Worm (Caenorhabditis elegans): ENCODE data around the gene daf-4.

The daf-4 gene

DNA sequence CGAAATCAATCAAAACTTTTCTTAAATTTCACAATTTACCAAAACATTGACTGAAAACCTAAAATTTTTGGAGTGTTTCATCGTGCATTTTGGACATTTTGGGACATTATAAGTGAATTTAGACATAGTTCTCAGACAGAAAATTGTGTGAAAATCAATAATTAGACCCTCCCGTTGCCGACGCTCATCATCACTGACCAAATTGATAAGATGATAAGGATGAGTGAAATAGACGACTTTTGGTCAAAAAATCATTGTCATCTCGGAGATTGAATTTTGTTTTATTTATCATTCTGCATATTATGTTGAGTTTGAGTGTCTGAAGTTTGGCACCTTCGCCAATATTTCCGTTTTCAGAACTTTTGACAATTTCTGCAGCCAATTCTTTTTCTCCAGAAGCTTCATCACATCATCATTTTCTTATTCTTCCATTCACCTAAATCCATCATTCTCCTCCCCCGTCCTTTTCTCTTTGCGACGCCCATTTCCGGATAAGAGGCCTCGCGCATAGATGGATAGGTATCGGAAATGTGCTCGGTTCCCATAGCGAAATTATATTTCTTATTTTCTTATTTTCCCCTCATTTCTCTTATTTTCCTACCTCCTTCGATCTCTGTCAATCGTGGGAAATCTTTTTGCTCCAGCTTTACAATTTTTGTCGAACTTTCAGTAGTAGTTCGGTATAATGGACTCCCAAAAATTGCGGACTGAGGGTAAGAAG, 13.2 kb upstream of the daf-4 start, which contains the start of gene bas-1:
Gene bas-1 (plus strand): TSS at position 671 of the 721 bp plus-strand sequence.
- TF ChIP-seq egl-27 (tag; optimal IDR thresholded peaks at IDR 0.05) (no peak), elt-3 (tag; optimal IDR thresholded peaks at IDR 0.05) (peak in 1 of 6 experiments; percentile 10)

ce11 chrIII:5614648-5615047, 10.3 kb upstream of the daf-4 start, which contains the start of gene basl-1:
Gene basl-1 (plus strand): TSS chrIII:5614948.
- TF ChIP-seq pqm-1 (tag; optimal IDR thresholded peaks at IDR 0.05): no peak
- no peak for TF ChIP-seq vab-15 (tag; optimal IDR thresholded peaks at IDR 0.05)
- no peak for TF ChIP-seq tbx-2 (tag; optimal IDR thresholded peaks at IDR 0.05)
- no peak for TF ChIP-seq elt-2 (tag; optimal IDR thresholded peaks at IDR 0.05)
- TF ChIP-seq lin-15B (tag; optimal IDR thresholded peaks at IDR 0.05): no peak
- TF ChIP-seq fkh-4 (tag; optimal IDR thresholded peaks at IDR 0.05; ENCODE audit: borderline replicate concordance): no peak
- TF ChIP-seq nhr-28 (tag; optimal IDR thresholded peaks at IDR 0.05): no peak
- no peak for TF ChIP-seq lin-35 (GFP tag; optimal IDR thresholded peaks at IDR 0.05)
- TF ChIP-seq isw-1 (GFP tag; IDR thresholded peaks at IDR 0.05): no peak
- TF ChIP-seq efl-3 (GFP tag; optimal IDR thresholded peaks at IDR 0.05): no peak
- no peak for TF ChIP-seq egl-27 (tag; optimal IDR thresholded peaks at IDR 0.05)
- TF ChIP-seq skn-1 (tag; optimal IDR thresholded peaks at IDR 0.05): no peak
- no peak for TF ChIP-seq mef-2 (tag; optimal IDR thresholded peaks at IDR 0.05)

- TF ChIP-seq ama-1 (optimal IDR thresholded peaks at IDR 0.05) (no peak), swsn-7 (tag; optimal IDR thresholded peaks at IDR 0.05) (no peak), nhr-20 (tag; optimal IDR thresholded peaks at IDR 0.05) (no peak)
These were observed 9.3 kb upstream of the daf-4 start for ce11 chrIII:5615675-5616074.

ce11 chrIII:5620186-5620585, 4.7 kb upstream of the daf-4 start:
- TF ChIP-seq lin-14 (GFP tag; optimal IDR thresholded peaks at IDR 0.05) (peak; percentile 15), unc-86 (tag; optimal IDR thresholded peaks at IDR 0.05) (no peak), ztf-4 (tag; optimal IDR thresholded peaks at IDR 0.05) (no peak), C34B4.2 (tag; optimal IDR thresholded peaks at IDR 0.05) (no peak), nhr-85 (tag) (peak; percentile 80), hpl-2 (GFP tag; optimal IDR thresholded peaks at IDR 0.05) (no peak), vab-15 (tag; optimal IDR thresholded peaks at IDR 0.05) (no peak), blmp-1 (tag; optimal IDR thresholded peaks at IDR 0.05) (peak; percentile 95), nhr-84 (tag; optimal IDR thresholded peaks at IDR 0.05) (no peak), pqm-1 (tag; optimal IDR thresholded peaks at IDR 0.05) (no peak), fos-1 (tag; optimal IDR thresholded peaks at IDR 0.05) (no peak), ceh-63 (GFP tag; optimal IDR thresholded peaks at IDR 0.05) (no peak)

DNA sequence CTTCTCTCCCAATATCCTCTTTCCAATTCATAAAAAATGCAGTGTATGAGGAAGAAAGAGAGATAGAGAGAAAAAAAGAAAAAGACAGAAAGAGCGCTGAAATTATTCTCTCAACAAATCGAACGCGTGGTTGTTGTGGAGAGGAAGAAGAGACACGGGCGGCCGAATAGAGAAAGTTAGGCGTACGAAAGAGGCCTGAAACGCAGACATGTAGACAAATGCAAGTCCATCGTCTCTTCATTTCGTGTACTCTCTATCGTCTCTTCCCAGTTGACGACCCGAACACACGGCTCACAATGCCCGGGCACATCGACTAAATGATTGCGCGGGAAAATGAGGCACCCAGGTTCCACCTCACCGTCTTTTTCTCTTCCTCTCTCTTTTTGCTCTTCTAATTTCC, 3.7 kb upstream of the daf-4 start:
- TF ChIP-seq ztf-4 (tag; optimal IDR thresholded peaks at IDR 0.05) (peak; percentile 33), skn-1 (tag; optimal IDR thresholded peaks at IDR 0.05) (peak; percentile 64), zip-4 (GFP tag; optimal IDR thresholded peaks at IDR 0.05) (no peak), snpc-4 (tag; optimal IDR thresholded peaks at IDR 0.05) (peak; percentile 40), C16A3.4 (tag; optimal IDR thresholded peaks at IDR 0.05) (no peak), ceh-8 (GFP tag; optimal IDR thresholded peaks at IDR 0.05) (no peak), C04F5.9 (tag; optimal IDR thresholded peaks at IDR 0.05) (no peak), lin-15B (tag; optimal IDR thresholded peaks at IDR 0.05) (no peak), irx-1 (tag; optimal IDR thresholded peaks at IDR 0.05) (no peak), zag-1 (tag; optimal IDR thresholded peaks at IDR 0.05) (no peak), ceh-88 (GFP tag; IDR thresholded peaks at IDR 0.05) (no peak; the same call in 1 of the 2 replicates), ces-1 (GFP tag; optimal IDR thresholded peaks at IDR 0.05) (no peak), swsn-7 (tag; optimal IDR thresholded peaks at IDR 0.05) (peak; percentile 63), nhr-237 (tag; optimal IDR thresholded peaks at IDR 0.05) (no peak), mdl-1 (tag; optimal IDR thresholded peaks at IDR 0.05) (peak in 1 of 2 experiments; percentile 46), unc-62 (GFP tag; optimal IDR thresholded peaks at IDR 0.05) (no peak), lin-14 (GFP tag; optimal IDR thresholded peaks at IDR 0.05) (peak; percentile 98), mef-2 (tag; optimal IDR thresholded peaks at IDR 0.05) (peak; percentile 33), unc-86 (tag; optimal IDR thresholded peaks at IDR 0.05) (peak; percentile 68), fkh-4 (tag; optimal IDR thresholded peaks at IDR 0.05; ENCODE audit: borderline replicate concordance) (no peak), ceh-63 (GFP tag; optimal IDR thresholded peaks at IDR 0.05) (no peak), nhr-90 (tag; optimal IDR thresholded peaks at IDR 0.05; ENCODE audit: poor library complexity) (peak; percentile 2), egl-13 (tag; optimal IDR thresholded peaks at IDR 0.05) (peak; percentile 70), lin-13 (GFP tag; optimal IDR thresholded peaks at IDR 0.05) (no peak), nhr-47 (tag; optimal IDR thresholded peaks at IDR 0.05) (peak; percentile 71), xbp-1 (tag; optimal IDR thresholded peaks at IDR 0.05) (peak; percentile 30), pqm-1 (tag; optimal IDR thresholded peaks at IDR 0.05) (no peak)

Data from whole organism, L1 larva.